Fruit fly (Drosophila melanogaster) S2 (cell line): ENCODE measurements around the gene Grik.

Experiments used
- CG8478 ChIP-seq: fragments of >200 bp; optimal IDR thresholded peaks from 2 replicates; lab custom pipeline; 2018
- CTCF ChIP-seq, 2 experiments: fragments of >200 bp; optimal IDR thresholded peaks; 2 replicates each; lab custom pipeline; 2018

DNA sequence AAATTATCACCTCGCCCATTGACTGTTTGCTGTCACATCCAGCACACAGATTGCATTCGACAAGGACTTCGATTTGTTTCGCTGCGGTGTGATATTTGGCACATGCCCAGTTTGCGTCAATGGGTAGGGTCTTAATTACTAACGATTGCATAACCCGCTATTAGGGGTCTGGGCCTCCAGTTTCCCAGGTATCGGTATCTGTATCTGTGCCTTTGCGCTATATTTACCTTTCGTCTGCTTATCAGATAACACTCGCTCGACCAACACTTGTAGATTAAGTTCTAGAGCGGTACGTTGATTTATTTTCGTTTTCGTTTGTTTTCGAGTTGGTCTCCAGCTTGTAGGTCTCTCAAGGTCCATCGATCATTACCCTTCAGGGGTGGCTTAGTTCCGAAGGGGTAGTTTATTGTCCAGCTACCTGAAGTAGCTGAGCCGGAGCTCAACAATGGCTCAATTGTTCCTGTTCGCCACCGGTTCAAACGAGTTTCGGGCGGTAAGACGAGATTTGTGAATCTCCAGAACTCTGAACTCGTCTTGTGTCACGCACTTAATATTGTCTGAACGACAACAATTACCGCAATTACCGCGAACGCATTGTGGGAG, 49.7 kb downstream of the Grik start:
- no peak for TF ChIP-seq CTCF (optimal IDR thresholded peaks at IDR 0.05; lab: Kevin White, UChicago)
- no peak for TF ChIP-seq CG8478 (lab: Kevin White, UChicago)
